Fruit fly (Drosophila melanogaster): ENCODE results near the gene Uqcc1.

Uqcc1 gene

dm6 chr3L:7001855-7002254, 43.9 kb upstream of the Uqcc1 start (continued):
- peak; percentile 47; the same call in 1 of the 2 replicates for TF ChIP-seq CG31441 (GFP tag; IDR thresholded peaks at IDR 0.05)
- no peak for TF ChIP-seq dati (GFP tag; IDR thresholded peaks at IDR 0.05)
- peak; percentile 3 for TF ChIP-seq sens (GFP tag)
- TF ChIP-seq CG10462 (GFP tag; optimal IDR thresholded peaks at IDR 0.05), result no peak
- TF ChIP-seq CG17361 (GFP tag; IDR thresholded peaks at IDR 0.05), result peak; percentile 45; the same call in 2 of the 3 replicates
- TF ChIP-seq pan (optimal IDR thresholded peaks at IDR 0.05), result no peak
- peak in 1 of 2 experiments; percentile 42 for TF ChIP-seq pan (GFP tag; optimal IDR thresholded peaks at IDR 0.05 in 1 of 2, IDR thresholded peaks at IDR 0.05 in 1 of 2)
- no peak for TF ChIP-seq mld (GFP tag; IDR thresholded peaks at IDR 0.05; ENCODE audit: partially characterized antibody)
- TF ChIP-seq CG15601 (tag; optimal IDR thresholded peaks at IDR 0.05), result no peak
- no peak for TF ChIP-seq CG4424 (GFP tag; optimal IDR thresholded peaks at IDR 0.05)
- TF ChIP-seq ken (GFP tag; IDR thresholded peaks at IDR 0.05), result no peak
- peak; percentile 41; the same call in 1 of the 3 replicates for TF ChIP-seq dysf (GFP tag; IDR thresholded peaks at IDR 0.05)
- TF ChIP-seq CG30403 (GFP tag; optimal IDR thresholded peaks at IDR 0.05), result peak; percentile 24
- peak; percentile 31 for TF ChIP-seq lmd (GFP tag; IDR thresholded peaks at IDR 0.05)
- peak; percentile 32 for TF ChIP-seq CG2712 (tag; optimal IDR thresholded peaks at IDR 0.05)
- no peak for TF ChIP-seq E2f2 (GFP tag; IDR thresholded peaks at IDR 0.05)
- no peak for TF ChIP-seq shn (GFP tag; optimal IDR thresholded peaks at IDR 0.05)
- TF ChIP-seq dimm (GFP tag; IDR thresholded peaks at IDR 0.05), result no peak
- no peak for TF ChIP-seq Hsf (GFP tag; optimal IDR thresholded peaks at IDR 0.05)
- no peak for TF ChIP-seq chif (GFP tag; optimal IDR thresholded peaks at IDR 0.05)
- TF ChIP-seq CG16815 (GFP tag; optimal IDR thresholded peaks at IDR 0.05), result no peak
- no peak for TF ChIP-seq CG6272 (GFP tag; IDR thresholded peaks at IDR 0.05)
- 0 out of 2 replicates have a peak, but pooled peaks have one; percentile 20 for TF ChIP-seq ttk (GFP tag; IDR thresholded peaks at IDR 0.05)
- no peak for TF ChIP-seq Dp (GFP tag; optimal IDR thresholded peaks at IDR 0.05)
- TF ChIP-seq B-H1 (GFP tag; IDR thresholded peaks at IDR 0.05), result 0 out of 3 replicates have a peak, but pooled peaks have one; percentile 13

- TF ChIP-seq ap (GFP tag; IDR thresholded peaks at IDR 0.05) (no peak), CG14441 (GFP tag; IDR thresholded peaks at IDR 0.05) (no peak), gem (tag; optimal IDR thresholded peaks at IDR 0.05) (peak; percentile 22), Med (GFP tag) (peak; percentile 53), danr (GFP tag; IDR thresholded peaks at IDR 0.05) (no peak), CG6683 (GFP tag; optimal IDR thresholded peaks at IDR 0.05) (no peak), vvl (GFP tag; IDR thresholded peaks at IDR 0.05) (no peak), CG17328 (GFP tag; IDR thresholded peaks at IDR 0.05) (no peak), PHDP (tag; optimal IDR thresholded peaks at IDR 0.05) (peak; percentile 31), BtbVII (GFP tag; optimal IDR thresholded peaks at IDR 0.05) (no peak), ranshi (GFP tag; IDR thresholded peaks at IDR 0.05) (no peak), CG11504 (tag; optimal IDR thresholded peaks at IDR 0.05) (peak; percentile 14), CTCF (GFP tag; optimal IDR thresholded peaks at IDR 0.05) (no peak), Sox102F (GFP tag; optimal IDR thresholded peaks at IDR 0.05) (peak; percentile 12), da (GFP tag; optimal IDR thresholded peaks at IDR 0.05) (no peak), HHEX (GFP tag; optimal IDR thresholded peaks at IDR 0.05) (no peak), Atf-2 (GFP tag; optimal IDR thresholded peaks at IDR 0.05) (no peak), CG4854 (GFP tag; optimal IDR thresholded peaks at IDR 0.05) (no peak), CG16863 (GFP tag; optimal IDR thresholded peaks at IDR 0.05) (no peak), CG2116 (GFP tag; optimal IDR thresholded peaks at IDR 0.05) (no peak), CG9437 (GFP tag; optimal IDR thresholded peaks at IDR 0.05) (no peak), br (optimal IDR thresholded peaks at IDR 0.05) (no peak), Hsf (GFP tag; optimal IDR thresholded peaks at IDR 0.05) (no peak), NC2α (GFP tag; optimal IDR thresholded peaks at IDR 0.05) (no peak), gsb-n (tag; optimal IDR thresholded peaks at IDR 0.05) (no peak), croc (GFP tag; conservative IDR thresholded peaks at IDR 0.05) (no peak), CG11723 (GFP tag; optimal IDR thresholded peaks at IDR 0.05) (no peak), nmo (GFP tag; optimal IDR thresholded peaks at IDR 0.05) (no peak), dimm (GFP tag; IDR thresholded peaks at IDR 0.05) (no peak), esg (GFP tag; conservative IDR thresholded peaks at IDR 0.05) (no peak), ATbp (GFP tag; optimal IDR thresholded peaks at IDR 0.05) (peak; percentile 12)
These were observed 42.1 kb upstream of the Uqcc1 start for dm6 chr3L:6999993-7000392.
